Fruit fly (Drosophila melanogaster): Measurements from ENCODE around the gene CG6276.

CG6276 gene

dm6 chr3R:15332994-15333393 lies 13.1 kb upstream of the CG6276 start, which contains the start of the genes Fkbp39 and Cyfip (continued):
- TF ChIP-seq CG4730 (GFP tag; IDR thresholded peaks at IDR 0.05) (no peak), CG33557 (GFP tag; optimal IDR thresholded peaks at IDR 0.05) (no peak), CG12391 (tag; optimal IDR thresholded peaks at IDR 0.05) (peak; percentile 64), inv (GFP tag; IDR thresholded peaks at IDR 0.05; ENCODE audit: partially characterized antibody) (peak; percentile 59), CG14965 (GFP tag; optimal IDR thresholded peaks at IDR 0.05; ENCODE audit: borderline replicate concordance) (no peak), Atf-2 (GFP tag; optimal IDR thresholded peaks at IDR 0.05) (no peak), CG6683 (GFP tag; optimal IDR thresholded peaks at IDR 0.05) (no peak), CG7372 (GFP tag; IDR thresholded peaks at IDR 0.05) (no peak), pfk (GFP tag; optimal IDR thresholded peaks at IDR 0.05) (peak; percentile 15), odd (GFP tag; optimal IDR thresholded peaks at IDR 0.05) (no peak), ara (GFP tag; IDR thresholded peaks at IDR 0.05) (no peak), Nf-YB (GFP tag; optimal IDR thresholded peaks at IDR 0.05) (peak; percentile 48), HLH54F (GFP tag; optimal IDR thresholded peaks at IDR 0.05) (peak; percentile 64), dmrt99B (tag; optimal IDR thresholded peaks at IDR 0.05) (no peak), al (GFP tag; IDR thresholded peaks at IDR 0.05) (0 out of 2 replicates have a peak, but pooled peaks have one; percentile 19), CG7271 (tag; optimal IDR thresholded peaks at IDR 0.05) (no peak), Lpt (GFP tag; optimal IDR thresholded peaks at IDR 0.05) (no peak), HLH4C (GFP tag; IDR thresholded peaks at IDR 0.05; ENCODE audit: partially characterized antibody) (peak; percentile 80), CG3065 (GFP tag; optimal IDR thresholded peaks at IDR 0.05) (no peak), Max (GFP tag; optimal IDR thresholded peaks at IDR 0.05) (peak; percentile 54), CG12071 (GFP tag; optimal IDR thresholded peaks at IDR 0.05) (no peak), CG12299 (tag; optimal IDR thresholded peaks at IDR 0.05) (no peak), CG10565 (GFP tag; optimal IDR thresholded peaks at IDR 0.05) (no peak), Doc2 (GFP tag; IDR thresholded peaks at IDR 0.05) (no peak), CG18599 (GFP tag; optimal IDR thresholded peaks at IDR 0.05) (no peak), toy (GFP tag; IDR thresholded peaks at IDR 0.05) (no peak), CG10366 (GFP tag; IDR thresholded peaks at IDR 0.05) (peak; percentile 34), CG17385 (GFP tag; optimal IDR thresholded peaks at IDR 0.05) (no peak), CG10654 (GFP tag; optimal IDR thresholded peaks at IDR 0.05) (peak; percentile 10), trh (GFP tag; optimal IDR thresholded peaks at IDR 0.05) (no peak), Jarid2 (GFP tag; optimal IDR thresholded peaks at IDR 0.05) (no peak), HHEX (GFP tag; optimal IDR thresholded peaks at IDR 0.05) (no peak), sens-2 (GFP tag; IDR thresholded peaks at IDR 0.05) (no peak), pita (GFP tag; optimal IDR thresholded peaks at IDR 0.05) (peak; percentile 81), abd-A (tag; optimal IDR thresholded peaks at IDR 0.05) (no peak), sens (GFP tag) (peak; percentile 91), ro (GFP tag; IDR thresholded peaks at IDR 0.05) (no peak), Fer1 (GFP tag; optimal IDR thresholded peaks at IDR 0.05) (peak; percentile 69), CG3847 (GFP tag; IDR thresholded peaks at IDR 0.05) (peak; percentile 69), twi (tag; optimal IDR thresholded peaks at IDR 0.05) (no peak), CG13894 (tag; optimal IDR thresholded peaks at IDR 0.05) (no peak), CG9817 (tag; optimal IDR thresholded peaks at IDR 0.05) (peak; percentile 20), CG2199 (GFP tag; IDR thresholded peaks at IDR 0.05) (no peak), CTCF (GFP tag; optimal IDR thresholded peaks at IDR 0.05) (peak; percentile 34), CG7928 (GFP tag; optimal IDR thresholded peaks at IDR 0.05) (peak; percentile 38), CG34422 (GFP tag; IDR thresholded peaks at IDR 0.05) (peak; percentile 94), Tbp (GFP tag; optimal IDR thresholded peaks at IDR 0.05) (no peak), sd (tag; optimal IDR thresholded peaks at IDR 0.05) (no peak), CG32772 (GFP tag; IDR thresholded peaks at IDR 0.05) (peak; percentile 78), dm (GFP tag; optimal IDR thresholded peaks at IDR 0.05) (peak; percentile 97), CG14441 (GFP tag; IDR thresholded peaks at IDR 0.05) (no peak), da (GFP tag; optimal IDR thresholded peaks at IDR 0.05) (peak; percentile 51)

All from whole organism, embryonic.